Worm (Caenorhabditis elegans) whole organism, L1 larva: ENCODE measurements around the gene tni-3.

ENCODE experiments used
- C04F5.9 ChIP-seq: sonication (generic microtip); optimal IDR thresholded peaks from 2 replicates; lab custom pipeline; 2016; ENCODE audit warnings: missing genetic modification characterization, missing compliant biosample characterization
- F16B12.6 ChIP-seq: fragments of 150-350 bp; optimal IDR thresholded peaks from 2 replicates; lab custom pipeline; 2014; ENCODE audit warnings: missing biosample characterization, missing genetic modification characterization
- aha-1 ChIP-seq: fragments of 150-350 bp; optimal IDR thresholded peaks from 2 replicates; lab custom pipeline; 2014; ENCODE audit warnings: missing biosample characterization, missing genetic modification characterization
- ama-1 ChIP-seq: fragments of 150-350 bp; optimal IDR thresholded peaks from 2 replicates; lab custom pipeline; 2014
- ceh-82 ChIP-seq, 3 experiments: fragments of 150-350 bp in 1 of 3; sonication (generic microtip) in 2 of 3; optimal IDR thresholded peaks; 2 replicates each; lab custom pipeline; 2014 to 2017; ENCODE audit warnings: missing biosample characterization in 3 of 3, missing genetic modification characterization in 3 of 3
- ceh-88 ChIP-seq: fragments of 200-800 bp; sonication (Bioruptor generic); IDR thresholded peaks from 2 replicates; pipeline ENCODE4 v1.3.6; 2022; ENCODE audit warnings: missing genetic modification characterization, missing compliant biosample characterization
- ces-1 ChIP-seq: fragments of 150-350 bp; optimal IDR thresholded peaks from 2 replicates; lab custom pipeline; 2014; ENCODE audit warnings: missing biosample characterization, missing genetic modification reagents, missing genetic modification characterization
- dpl-1 ChIP-seq, 3 experiments: fragments of 150-350 bp in 2 of 3; sonication (generic microtip) in 1 of 3; optimal IDR thresholded peaks; 2 replicates each; lab custom pipeline; 2014 to 2017; ENCODE audit warnings: missing biosample characterization in 3 of 3, missing genetic modification characterization in 3 of 3, missing genetic modification reagents in 3 of 3
- elt-2 ChIP-seq: sonication (generic microtip); optimal IDR thresholded peaks from 2 replicates; lab custom pipeline; 2016; ENCODE audit warnings: missing genetic modification characterization, mild to moderate bottlenecking, inconsistent platforms, missing compliant biosample characterization, missing genetic modification reagents
- ets-5 ChIP-seq: fragments of 200-800 bp; sonication (Bioruptor generic); IDR thresholded peaks from 2 replicates; pipeline ENCODE4 v1.3.6; 2022; ENCODE audit warnings: missing genetic modification characterization, missing compliant biosample characterization
- fkh-4 ChIP-seq: sonication (generic microtip); optimal IDR thresholded peaks from 2 replicates; lab custom pipeline; 2016; ENCODE audit warnings: missing compliant biosample characterization, missing genetic modification characterization, borderline replicate concordance
- fos-1 ChIP-seq: fragments of 150-350 bp; optimal IDR thresholded peaks from 2 replicates; lab custom pipeline; 2014; ENCODE audit warnings: missing biosample characterization, missing genetic modification characterization
- grh-1 ChIP-seq: fragments of 200-800 bp; sonication (Bioruptor generic); IDR thresholded peaks from 2 replicates; pipeline ENCODE4 v1.3.6; 2022; ENCODE audit warnings: missing genetic modification reagents, missing genetic modification characterization, missing compliant biosample characterization
- hlh-17 ChIP-seq: fragments of 200-800 bp; sonication (Bioruptor generic); optimal IDR thresholded peaks from 2 replicates; lab custom pipeline; 2018; ENCODE audit warnings: missing genetic modification characterization, mild to moderate bottlenecking, missing compliant biosample characterization, moderate library complexity, borderline replicate concordance
- hlh-4 ChIP-seq: sonication (generic microtip); optimal IDR thresholded peaks from 2 replicates; lab custom pipeline; 2016; ENCODE audit warnings: mild to moderate bottlenecking, missing genetic modification characterization, missing compliant biosample characterization
- isw-1 ChIP-seq: fragments of 200-800 bp; sonication (Bioruptor generic); IDR thresholded peaks from 2 replicates; pipeline ENCODE4 v1.3.6; 2022; ENCODE audit warnings: missing genetic modification characterization, missing compliant biosample characterization
- lin-13 ChIP-seq: fragments of 150-350 bp; optimal IDR thresholded peaks from 2 replicates; lab custom pipeline; 2014; ENCODE audit warnings: missing biosample characterization, missing genetic modification reagents, missing genetic modification characterization
- lsy-2 ChIP-seq, 2 experiments: fragments of 150-350 bp; optimal IDR thresholded peaks; 2 replicates each; lab custom pipeline; 2014; ENCODE audit warnings: missing biosample characterization in 2 of 2, missing genetic modification characterization in 2 of 2
- nhr-11 ChIP-seq: fragments of 150-350 bp; optimal IDR thresholded peaks from 2 replicates; lab custom pipeline; 2014; ENCODE audit warnings: missing biosample characterization, missing genetic modification characterization
- nhr-237 ChIP-seq: fragments of 150-350 bp; optimal IDR thresholded peaks from 2 replicates; lab custom pipeline; 2014; ENCODE audit warnings: missing biosample characterization, missing genetic modification characterization
- nhr-47 ChIP-seq: sonication (generic microtip); optimal IDR thresholded peaks from 2 replicates; lab custom pipeline; 2016; ENCODE audit warnings: mild to moderate bottlenecking, missing genetic modification characterization, moderate library complexity, missing compliant biosample characterization
- nhr-76 ChIP-seq: sonication (generic microtip); optimal IDR thresholded peaks from 2 replicates; lab custom pipeline; 2017; ENCODE audit warnings: missing biosample characterization, missing genetic modification characterization
- nhr-77 ChIP-seq: fragments of 150-350 bp; optimal IDR thresholded peaks from 2 replicates; lab custom pipeline; 2014; ENCODE audit warnings: missing biosample characterization, missing genetic modification characterization
- pqm-1 ChIP-seq: sonication (generic microtip); optimal IDR thresholded peaks from 3 replicates; lab custom pipeline; 2017; ENCODE audit warnings: missing biosample characterization, missing genetic modification characterization
- rnt-1 ChIP-seq: sonication (generic microtip); optimal IDR thresholded peaks from 2 replicates; lab custom pipeline; 2016; ENCODE audit warnings: mild to moderate bottlenecking, missing genetic modification characterization, moderate library complexity, missing compliant biosample characterization
- skn-1 ChIP-seq: fragments of 150-350 bp; optimal IDR thresholded peaks from 2 replicates; lab custom pipeline; 2014; ENCODE audit warnings: missing biosample characterization, missing genetic modification characterization
- snpc-4 ChIP-seq: fragments of 150-350 bp; optimal IDR thresholded peaks from 2 replicates; lab custom pipeline; 2014; ENCODE audit warnings: missing biosample characterization, missing genetic modification characterization
- snu-23 ChIP-seq: sonication (generic microtip); optimal IDR thresholded peaks from 2 replicates; lab custom pipeline; 2016; ENCODE audit warnings: missing genetic modification characterization, missing compliant biosample characterization
- sox-4 ChIP-seq: sonication (generic microtip); optimal IDR thresholded peaks from 2 replicates; lab custom pipeline; 2016; ENCODE audit warnings: missing genetic modification characterization, missing compliant biosample characterization
- sptf-1 ChIP-seq: fragments of 150-350 bp; optimal IDR thresholded peaks from 2 replicates; lab custom pipeline; 2014; ENCODE audit warnings: missing biosample characterization, missing genetic modification characterization
- sup-37 ChIP-seq: fragments of 200-800 bp; sonication (Bioruptor generic); optimal IDR thresholded peaks from 2 replicates; lab custom pipeline; 2018; ENCODE audit warnings: mild to moderate bottlenecking, missing genetic modification characterization, missing compliant biosample characterization
- swsn-7 ChIP-seq: sonication (generic microtip); optimal IDR thresholded peaks from 2 replicates; lab custom pipeline; 2016; ENCODE audit warnings: missing genetic modification characterization, missing compliant biosample characterization
- tbx-2 ChIP-seq: sonication (generic microtip); optimal IDR thresholded peaks from 2 replicates; lab custom pipeline; 2016; ENCODE audit warnings: missing genetic modification characterization, missing compliant biosample characterization
- unc-130 ChIP-seq: fragments of 150-350 bp; optimal IDR thresholded peaks from 2 replicates; lab custom pipeline; 2017; ENCODE audit warnings: missing biosample characterization, missing genetic modification characterization, inconsistent platforms
- unc-62 ChIP-seq: fragments of 150-350 bp; optimal IDR thresholded peaks from 2 replicates; lab custom pipeline; 2014; ENCODE audit warnings: missing biosample characterization, missing genetic modification reagents, missing genetic modification characterization
- unc-86 ChIP-seq: sonication (generic microtip); optimal IDR thresholded peaks from 2 replicates; lab custom pipeline; 2016; ENCODE audit warnings: missing genetic modification characterization, missing compliant biosample characterization
- xbp-1 ChIP-seq: sonication (generic microtip); optimal IDR thresholded peaks from 2 replicates; lab custom pipeline; 2016; ENCODE audit warnings: missing genetic modification characterization, missing compliant biosample characterization
- zag-1 ChIP-seq: fragments of 150-350 bp; optimal IDR thresholded peaks from 2 replicates; lab custom pipeline; 2014; ENCODE audit warnings: missing biosample characterization, missing genetic modification characterization
- ztf-4 ChIP-seq: fragments of 150-350 bp; optimal IDR thresholded peaks from 2 replicates; lab custom pipeline; 2014; ENCODE audit warnings: missing biosample characterization, missing genetic modification characterization

tni-3 gene

ce11 chrV:16838435-16838834 lies 3.5 kb upstream of the tni-3 start:
- TF ChIP-seq nhr-47: no peak
- TF ChIP-seq elt-2 (tag; lab: Kevin White, UChicago): no peak
- TF ChIP-seq ztf-4 (tag; lab: Kevin White, UChicago): no peak
- no peak for TF ChIP-seq aha-1 (tag; lab: Kevin White, UChicago)
- TF ChIP-seq ets-5 (GFP tag; lab: Robert Waterston, UW): no peak
- TF ChIP-seq zag-1 (tag; lab: Kevin White, UChicago): no peak
- TF ChIP-seq nhr-77 (tag; lab: Kevin White, UChicago): no peak
- TF ChIP-seq nhr-11 (tag; lab: Kevin White, UChicago): no peak
- TF ChIP-seq pqm-1: no peak
- TF ChIP-seq lin-13 (GFP tag; lab: Kevin White, UChicago): no peak
- no peak for TF ChIP-seq ceh-88
- TF ChIP-seq F16B12.6 (tag; lab: Kevin White, UChicago): no peak
- no peak for TF ChIP-seq snpc-4 (tag; lab: Kevin White, UChicago)
- TF ChIP-seq xbp-1 (tag; lab: Kevin White, UChicago): no peak
- no peak for TF ChIP-seq unc-62 (GFP tag; lab: Kevin White, UChicago)
- TF ChIP-seq C04F5.9 (tag; lab: Kevin White, UChicago): no peak
- no peak for TF ChIP-seq ces-1 (GFP tag; lab: Kevin White, UChicago)
- no peak for TF ChIP-seq hlh-4 (tag; lab: Kevin White, UChicago)

- no peak for TF ChIP-seq tbx-2 (tag; lab: Kevin White, UChicago)
- no peak for TF ChIP-seq isw-1 (GFP tag; lab: Robert Waterston, UW)
- no peak for TF ChIP-seq snu-23
- no peak for TF ChIP-seq sptf-1 (tag; lab: Kevin White, UChicago)
- no peak for TF ChIP-seq sox-4
- no peak for TF ChIP-seq nhr-77 (tag; lab: Kevin White, UChicago)
Observed at ce11 chrV:16836100-16836499, 1.2 kb upstream of the tni-3 start.

- no peak for TF ChIP-seq unc-86 (tag; lab: Kevin White, UChicago)
Observed at ce11 chrV:16833672-16834071, 1.3 kb downstream of the tni-3 start.

ce11 chrV:16832865-16833264 lies 2.1 kb downstream of the tni-3 start, which contains the start of gene phy-3:
Gene phy-3 (plus strand): TSS chrV:16833165.
- TF ChIP-seq grh-1: no peak
- TF ChIP-seq nhr-237 (tag; lab: Kevin White, UChicago): no peak
- TF ChIP-seq xbp-1 (tag; lab: Kevin White, UChicago): no peak
- TF ChIP-seq dpl-1 (GFP tag; optimal IDR thresholded peaks at IDR 0.05; lab: Kevin White, UChicago): no peak
- TF ChIP-seq lin-13 (GFP tag; lab: Kevin White, UChicago): no peak
- TF ChIP-seq rnt-1 (tag; lab: Kevin White, UChicago): no peak
- no peak for TF ChIP-seq aha-1 (tag; lab: Kevin White, UChicago)
- no peak for TF ChIP-seq C04F5.9 (tag; lab: Kevin White, UChicago)
- TF ChIP-seq skn-1: no peak
- TF ChIP-seq lsy-2 (tag; optimal IDR thresholded peaks at IDR 0.05; lab: Kevin White, UChicago): no peak
- no peak for TF ChIP-seq ceh-82 (tag; optimal IDR thresholded peaks at IDR 0.05; lab: Kevin White, UChicago)
- no peak for TF ChIP-seq fkh-4 (tag; lab: Kevin White, UChicago)
- no peak for TF ChIP-seq unc-62 (GFP tag; lab: Kevin White, UChicago)
- TF ChIP-seq hlh-17 (GFP tag; lab: Kevin White, UChicago): no peak
- no peak for TF ChIP-seq fos-1
- TF ChIP-seq swsn-7 (tag; lab: Kevin White, UChicago): no peak
- no peak for TF ChIP-seq nhr-76 (tag; lab: Kevin White, UChicago)
- no peak for TF ChIP-seq isw-1 (GFP tag; lab: Robert Waterston, UW)

- TF ChIP-seq unc-130 (no peak), nhr-11 (tag; lab: Kevin White, UChicago) (no peak), snu-23 (no peak), skn-1 (no peak), sup-37 (GFP tag; lab: Kevin White, UChicago) (no peak), dpl-1 (GFP tag; optimal IDR thresholded peaks at IDR 0.05; lab: Kevin White, UChicago) (no peak), tbx-2 (tag; lab: Kevin White, UChicago) (no peak), ama-1 (lab: Kevin White, UChicago) (no peak), aha-1 (tag; lab: Kevin White, UChicago) (no peak)
Observed at ce11 chrV:16831921-16832320, 3.0 kb downstream of the tni-3 start, which contains the start of gene srh-215. Gene srh-215 (minus strand): TSS chrV:16832021.
